Worm (Caenorhabditis elegans): ENCODE data around the gene F10C1.23.

- no peak for TF ChIP-seq R02D3.7 (tag; optimal IDR thresholded peaks at IDR 0.05)
- TF ChIP-seq snpc-4 (tag; optimal IDR thresholded peaks at IDR 0.05), result no peak
- TF ChIP-seq nhr-237 (tag; optimal IDR thresholded peaks at IDR 0.05), result no peak
- no peak for TF ChIP-seq zag-1 (tag; optimal IDR thresholded peaks at IDR 0.05)
- no peak for TF ChIP-seq lin-11 (tag; optimal IDR thresholded peaks at IDR 0.05)
- no peak for TF ChIP-seq mab-5 (tag; optimal IDR thresholded peaks at IDR 0.05)
- no peak for TF ChIP-seq lin-13 (GFP tag; optimal IDR thresholded peaks at IDR 0.05)
- TF ChIP-seq ceh-82 (tag; optimal IDR thresholded peaks at IDR 0.05), result no peak
- TF ChIP-seq nhr-6 (tag; optimal IDR thresholded peaks at IDR 0.05), result no peak
- TF ChIP-seq sma-3 (GFP tag; optimal IDR thresholded peaks at IDR 0.05), result no peak
- TF ChIP-seq dmd-4 (tag; optimal IDR thresholded peaks at IDR 0.05), result no peak
- TF ChIP-seq lsy-2 (tag; optimal IDR thresholded peaks at IDR 0.05), result no peak
- no peak for TF ChIP-seq blmp-1 (tag; optimal IDR thresholded peaks at IDR 0.05; ENCODE audit: insufficient read depth)
- TF ChIP-seq nhr-77 (tag; optimal IDR thresholded peaks at IDR 0.05), result no peak
Observed at ce11 chrII:5801075-5801474, 43.2 kb downstream of the F10C1.23 start, which contains the start of the genes K05F1.9 and K05F1.1.
